Fruit fly (Drosophila melanogaster) S2 (cell line): Measurements from ENCODE around the gene CG7512.

Source experiments
- CG8478 ChIP-seq: fragments of >200 bp; optimal IDR thresholded peaks from 2 replicates; lab custom pipeline; 2018
- CTCF ChIP-seq, 2 experiments: fragments of >200 bp; optimal IDR thresholded peaks; 2 replicates each; lab custom pipeline; 2018

CG7512 gene

dm6 chr3L:11563972-11564533 is 50.5 kb downstream of the CG7512 start, which contains the start of the genes CG46412 and CG33267:
Gene CG46412 (minus strand): TSS chr3L:11564072.
Gene CG33267 (plus strand): TSS chr3L:11564483.
- TF ChIP-seq CTCF (optimal IDR thresholded peaks at IDR 0.05; lab: Kevin White, UChicago) (no peak), CG8478 (lab: Kevin White, UChicago) (no peak)
